Fruit fly (Drosophila melanogaster): Measurements from ENCODE around the gene Dhc1.

Gene Dhc1

dm6 chr3R:9700513-9700912, 26.1 kb upstream of the Dhc1 start:
- no peak for TF ChIP-seq Jarid2 (GFP tag; optimal IDR thresholded peaks at IDR 0.05)
- no peak for TF ChIP-seq CG17385 (GFP tag; optimal IDR thresholded peaks at IDR 0.05)
- no peak for TF ChIP-seq CG5245 (GFP tag; optimal IDR thresholded peaks at IDR 0.05)
- TF ChIP-seq sna (GFP tag; IDR thresholded peaks at IDR 0.05; ENCODE audit: partially characterized antibody), result no peak
- no peak for TF ChIP-seq CrebB (tag; optimal IDR thresholded peaks at IDR 0.05)
- no peak for TF ChIP-seq CG3163 (GFP tag; optimal IDR thresholded peaks at IDR 0.05)
- TF ChIP-seq CG11398 (GFP tag; optimal IDR thresholded peaks at IDR 0.05), result no peak
- peak; percentile 71 for TF ChIP-seq exex (tag; optimal IDR thresholded peaks at IDR 0.05)
- no peak for TF ChIP-seq C15 (GFP tag; IDR thresholded peaks at IDR 0.05)
- no peak for TF ChIP-seq Side (GFP tag; optimal IDR thresholded peaks at IDR 0.05)
- TF ChIP-seq Med (GFP tag), result peak; percentile 14
- TF ChIP-seq ken (GFP tag; IDR thresholded peaks at IDR 0.05), result no peak
- no peak for TF ChIP-seq CG7928 (GFP tag; optimal IDR thresholded peaks at IDR 0.05)
- no peak for TF ChIP-seq CG11093 (GFP tag; IDR thresholded peaks at IDR 0.05)
- TF ChIP-seq CG16779 (GFP tag; IDR thresholded peaks at IDR 0.05), result no peak
- TF ChIP-seq sc (optimal IDR thresholded peaks at IDR 0.05), result no peak
- no peak for TF ChIP-seq sc (GFP tag; optimal IDR thresholded peaks at IDR 0.05)
- TF ChIP-seq CG12155 (GFP tag; optimal IDR thresholded peaks at IDR 0.05), result no peak
- peak; percentile 20 for TF ChIP-seq CG10543 (GFP tag; optimal IDR thresholded peaks at IDR 0.05)
- TF ChIP-seq Sox100B (GFP tag; optimal IDR thresholded peaks at IDR 0.05), result no peak
- TF ChIP-seq gsb-n (tag; optimal IDR thresholded peaks at IDR 0.05), result no peak
- TF ChIP-seq Pdp1 (GFP tag; optimal IDR thresholded peaks at IDR 0.05), result peak in 1 of 2 experiments; percentile 62
- TF ChIP-seq fd96Cb (tag; optimal IDR thresholded peaks at IDR 0.05), result no peak
- TF ChIP-seq Elba2 (GFP tag; optimal IDR thresholded peaks at IDR 0.05), result no peak
- no peak for TF ChIP-seq aop (GFP tag; IDR thresholded peaks at IDR 0.05)
- no peak for TF ChIP-seq Hr78 (GFP tag; optimal IDR thresholded peaks at IDR 0.05)
- no peak for TF ChIP-seq bsh (GFP tag; optimal IDR thresholded peaks at IDR 0.05)
- peak; percentile 2 for TF ChIP-seq sug (tag; optimal IDR thresholded peaks at IDR 0.05)
- TF ChIP-seq sens (GFP tag), result peak; percentile 42
- no peak for TF ChIP-seq NFAT (GFP tag; IDR thresholded peaks at IDR 0.05)
- TF ChIP-seq Sin3A (optimal IDR thresholded peaks at IDR 0.05), result no peak
- peak; percentile 54 for TF ChIP-seq cg (GFP tag; optimal IDR thresholded peaks at IDR 0.05)
- no peak for TF ChIP-seq NC2α (GFP tag; optimal IDR thresholded peaks at IDR 0.05)

- peak; percentile 26 for TF ChIP-seq Med (GFP tag)
- no peak for TF ChIP-seq BEAF-32 (GFP tag; optimal IDR thresholded peaks at IDR 0.05)
- TF ChIP-seq CoRest (tag; optimal IDR thresholded peaks at IDR 0.05), result no peak
- TF ChIP-seq run (tag; optimal IDR thresholded peaks at IDR 0.05), result no peak
- no peak for TF ChIP-seq Dll (GFP tag; IDR thresholded peaks at IDR 0.05; ENCODE audit: partially characterized antibody)
- peak; percentile 86 for TF ChIP-seq CTCF (GFP tag; optimal IDR thresholded peaks at IDR 0.05)
- TF ChIP-seq CG6175 (GFP tag; IDR thresholded peaks at IDR 0.05), result no peak
- no peak for TF ChIP-seq MESR4 (GFP tag; optimal IDR thresholded peaks at IDR 0.05)
- no peak for TF ChIP-seq CG8281 (tag; optimal IDR thresholded peaks at IDR 0.05)
- TF ChIP-seq HLH3B (GFP tag; IDR thresholded peaks at IDR 0.05), result no peak
- no peak for TF ChIP-seq CG5180 (GFP tag; optimal IDR thresholded peaks at IDR 0.05)
- no peak for TF ChIP-seq Camta (GFP tag; optimal IDR thresholded peaks at IDR 0.05)
- no peak for TF ChIP-seq twi (tag; optimal IDR thresholded peaks at IDR 0.05)
- TF ChIP-seq Chrac-16 (GFP tag; optimal IDR thresholded peaks at IDR 0.05), result no peak
- TF ChIP-seq CG34422 (GFP tag; IDR thresholded peaks at IDR 0.05), result no peak
- no peak for TF ChIP-seq gce (GFP tag; IDR thresholded peaks at IDR 0.05)
- TF ChIP-seq CG7928 (GFP tag; optimal IDR thresholded peaks at IDR 0.05), result no peak
- peak; percentile 92 for TF ChIP-seq CG10979 (tag; optimal IDR thresholded peaks at IDR 0.05)
- TF ChIP-seq CG17612 (GFP tag; IDR thresholded peaks at IDR 0.05), result no peak
- no peak for TF ChIP-seq CG3065 (GFP tag; optimal IDR thresholded peaks at IDR 0.05)
- no peak for TF ChIP-seq prd (optimal IDR thresholded peaks at IDR 0.05)
- no peak for TF ChIP-seq prd (GFP tag; IDR thresholded peaks at IDR 0.05)
- TF ChIP-seq CG14965 (GFP tag; optimal IDR thresholded peaks at IDR 0.05; ENCODE audit: borderline replicate concordance), result no peak
These were observed 20.6 kb upstream of the Dhc1 start for dm6 chr3R:9694999-9695398.
